Worm (Caenorhabditis elegans): ENCODE results near the gene K02E2.6.

Gene K02E2.6

ce11 chrV:20417809-20418208 lies 37.4 kb downstream of the K02E2.6 start (continued):
- TF ChIP-seq lin-13 (GFP tag; optimal IDR thresholded peaks at IDR 0.05) (no peak), R02D3.7 (tag; optimal IDR thresholded peaks at IDR 0.05) (no peak), zfp-3 (GFP tag; conservative IDR thresholded peaks at IDR 0.05) (no peak), nhr-42 (GFP tag; IDR thresholded peaks at IDR 0.05) (no peak), attf-4 (tag; optimal IDR thresholded peaks at IDR 0.05) (no peak), hlh-11 (tag; optimal IDR thresholded peaks at IDR 0.05) (peak; percentile 88), hlh-30 (tag; optimal IDR thresholded peaks at IDR 0.05; ENCODE audit: insufficient read depth) (peak; percentile 98), pha-4 (GFP tag; IDR thresholded peaks at IDR 0.05) (no peak), pha-4 (tag; optimal IDR thresholded peaks at IDR 0.05) (peak; percentile 45), ceh-20 (GFP tag; IDR thresholded peaks at IDR 0.05) (no peak), spr-1 (tag; optimal IDR thresholded peaks at IDR 0.05) (no peak), mxl-2 (GFP tag; conservative IDR thresholded peaks at IDR 0.05) (no peak), vab-7 (GFP tag; IDR thresholded peaks at IDR 0.05) (no peak), ztf-7 (tag; optimal IDR thresholded peaks at IDR 0.05) (no peak), lim-7 (GFP tag; IDR thresholded peaks at IDR 0.05) (no peak), aly-2 (tag; optimal IDR thresholded peaks at IDR 0.05) (no peak), T26A8.4 (GFP tag; IDR thresholded peaks at IDR 0.05) (no peak)

DNA sequence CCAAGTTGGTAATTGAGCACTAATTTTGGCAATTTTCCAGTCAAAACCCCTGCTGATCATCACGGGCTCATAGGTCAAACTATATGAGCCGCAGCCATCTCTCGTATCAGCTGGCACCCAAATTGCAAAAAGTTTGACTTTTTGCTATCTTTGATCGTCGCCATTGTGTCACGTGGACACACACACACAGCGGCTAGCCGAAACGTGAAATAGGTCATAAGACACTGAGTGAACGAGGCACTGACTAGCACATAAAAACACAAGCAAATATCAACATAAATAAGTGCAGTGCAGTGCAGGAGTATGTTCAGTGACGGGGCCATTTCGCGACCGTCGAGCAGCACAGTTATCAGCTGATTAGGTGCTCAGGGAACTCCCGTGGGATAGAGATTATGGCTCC lies 38.4 kb downstream of the K02E2.6 start:
- TF ChIP-seq dpl-1 (GFP tag; optimal IDR thresholded peaks at IDR 0.05) (no peak), nhr-11 (tag; optimal IDR thresholded peaks at IDR 0.05) (peak; percentile 72), nhr-48 (tag; optimal IDR thresholded peaks at IDR 0.05) (peak; percentile 75), set-16 (GFP tag; IDR thresholded peaks at IDR 0.05) (peak; percentile 13; the same call in 1 of the 2 replicates), ztf-7 (tag; optimal IDR thresholded peaks at IDR 0.05) (no peak), zfp-3 (GFP tag; conservative IDR thresholded peaks at IDR 0.05) (no peak), nhr-237 (tag; optimal IDR thresholded peaks at IDR 0.05) (no peak), F44E2.7 (GFP tag; IDR thresholded peaks at IDR 0.05) (0 out of 2 replicates have a peak, but pooled peaks have one; percentile 3), tag-97 (GFP tag; IDR thresholded peaks at IDR 0.05) (no peak), lir-3 (tag; optimal IDR thresholded peaks at IDR 0.05) (no peak), cey-2 (tag; optimal IDR thresholded peaks at IDR 0.05; ENCODE audit: borderline replicate concordance, insufficient read depth) (no peak), mdl-1 (tag; optimal IDR thresholded peaks at IDR 0.05) (peak; percentile 54 to 93), php-3 (GFP tag; IDR thresholded peaks at IDR 0.05) (peak; percentile 86), vab-7 (GFP tag; IDR thresholded peaks at IDR 0.05) (no peak), daf-16 (GFP tag; optimal IDR thresholded peaks at IDR 0.05) (peak in 1 of 2 experiments; percentile 80), daf-16 (tag; optimal IDR thresholded peaks at IDR 0.05) (peak; percentile 96), lim-7 (GFP tag; IDR thresholded peaks at IDR 0.05) (no peak), nhr-41 (GFP tag; IDR thresholded peaks at IDR 0.05) (0 out of 2 replicates have a peak, but pooled peaks have one; percentile 43), skn-1 (tag; optimal IDR thresholded peaks at IDR 0.05) (no peak), nhr-10 (tag; optimal IDR thresholded peaks at IDR 0.05) (no peak), pha-4 (GFP tag; IDR thresholded peaks at IDR 0.05) (peak; percentile 58; the same call in 1 of the 2 replicates), pha-4 (tag; optimal IDR thresholded peaks at IDR 0.05) (peak; percentile 96), daf-19 (GFP tag; conservative IDR thresholded peaks at IDR 0.05) (no peak), fos-1 (tag; optimal IDR thresholded peaks at IDR 0.05) (no peak), egl-27 (tag; optimal IDR thresholded peaks at IDR 0.05) (no peak), unc-62 (GFP tag; optimal IDR thresholded peaks at IDR 0.05 in 1 of 2) (peak in 1 of 2 experiments; percentile 99), unc-62 (tag; optimal IDR thresholded peaks at IDR 0.05) (no peak), unc-130 (GFP tag; optimal IDR thresholded peaks at IDR 0.05) (no peak), Y48G9A.11 (GFP tag; IDR thresholded peaks at IDR 0.05) (no peak), F49E8.2 (tag; optimal IDR thresholded peaks at IDR 0.05; ENCODE audit: borderline replicate concordance) (no peak), nhr-25 (tag; optimal IDR thresholded peaks at IDR 0.05; ENCODE audit: borderline replicate concordance, insufficient read depth) (no peak), saeg-2 (GFP tag; IDR thresholded peaks at IDR 0.05) (0 out of 2 replicates have a peak, but pooled peaks have one; percentile 27), zag-1 (tag; optimal IDR thresholded peaks at IDR 0.05) (no peak), ceh-62 (tag; optimal IDR thresholded peaks at IDR 0.05) (no peak), gei-8 (GFP tag; optimal IDR thresholded peaks at IDR 0.05) (no peak), ceh-32 (tag; optimal IDR thresholded peaks at IDR 0.05; ENCODE audit: poor library complexity) (no peak), hlh-11 (tag; optimal IDR thresholded peaks at IDR 0.05) (peak; percentile 97), ZK337.2 (GFP tag; IDR thresholded peaks at IDR 0.05) (no peak), arid-1 (GFP tag; conservative IDR thresholded peaks at IDR 0.05) (no peak), lin-13 (GFP tag; optimal IDR thresholded peaks at IDR 0.05) (no peak), Y105C5A.15 (GFP tag; IDR thresholded peaks at IDR 0.05) (no peak)
